Worm (Caenorhabditis elegans) whole organism, L4 larva: Measurements from ENCODE around the gene C27D9.1.

Experiments
- ama-1 ChIP-seq: fragments of 150-350 bp; optimal IDR thresholded peaks from 2 replicates; lab custom pipeline; 2014; ENCODE audit warnings: inconsistent platforms, mixed read lengths
- lin-39 ChIP-seq: fragments of 150-350 bp; optimal IDR thresholded peaks from 2 replicates; lab custom pipeline; 2014; ENCODE audit warnings: missing biosample characterization, missing genetic modification reagents, missing genetic modification characterization
- mdl-1 ChIP-seq, 2 experiments: fragments of 150-350 bp in 1 of 2; sonication (generic microtip) in 1 of 2; optimal IDR thresholded peaks; 2 replicates each; lab custom pipeline; 2014 to 2017; ENCODE audit warnings: missing biosample characterization in 2 of 2, missing genetic modification characterization in 2 of 2
- nhr-237 ChIP-seq: sonication (generic microtip); optimal IDR thresholded peaks from 2 replicates; lab custom pipeline; 2017; ENCODE audit warnings: missing biosample characterization, missing genetic modification characterization
- snpc-4 ChIP-seq: fragments of 150-350 bp; optimal IDR thresholded peaks from 2 replicates; lab custom pipeline; 2014; ENCODE audit warnings: missing biosample characterization, missing genetic modification characterization
- unc-39 ChIP-seq: sonication (generic microtip); optimal IDR thresholded peaks from 2 replicates; lab custom pipeline; 2017; ENCODE audit warnings: missing biosample characterization, missing genetic modification characterization
- unc-62 ChIP-seq, 3 experiments: fragments of 150-350 bp in 1 of 3; sonication (generic microtip); optimal IDR thresholded peaks in 2 of 3; peaks in 1 of 3; 1 replicate in 1 of 3; 2 replicates in 2 of 3; lab custom pipeline; 2014 to 2017; ENCODE audit warnings: missing biosample characterization in 3 of 3, missing genetic modification characterization in 3 of 3, missing genetic modification reagents in 3 of 3, missing genotype in 1 of 3
- zag-1 ChIP-seq: fragments of 150-350 bp; optimal IDR thresholded peaks from 2 replicates; lab custom pipeline; 2014; ENCODE audit warnings: missing biosample characterization, missing genetic modification characterization
- ztf-11 ChIP-seq: fragments of 150-350 bp; optimal IDR thresholded peaks from 2 replicates; lab custom pipeline; 2014; ENCODE audit warnings: missing biosample characterization, missing genetic modification characterization

ce11 chrII:4769096-4769495, 15.9 kb downstream of the C27D9.1 start:
- TF ChIP-seq unc-62 (GFP tag; optimal IDR thresholded peaks at IDR 0.05 in 1 of 2; lab: Kevin White, UChicago) (no peak), unc-62 (tag; optimal IDR thresholded peaks at IDR 0.05; lab: Kevin White, UChicago) (no peak), mdl-1 (tag; optimal IDR thresholded peaks at IDR 0.05; lab: Kevin White, UChicago) (peak in 1 of 2 experiments; percentile 62), snpc-4 (no peak), zag-1 (no peak), ztf-11 (tag; lab: Kevin White, UChicago) (no peak), ama-1 (lab: Kevin White, UChicago) (no peak), nhr-237 (tag; lab: Kevin White, UChicago) (no peak), lin-39 (no peak), unc-39 (tag; lab: Kevin White, UChicago) (no peak)
